Fruit fly (Drosophila melanogaster): Measurements from ENCODE around the gene CG15534.

dm6 chr3R:30475910-30476309 is 44.0 kb downstream of the CG15534 start:
- TF ChIP-seq pad (GFP tag; optimal IDR thresholded peaks at IDR 0.05), result no peak
- no peak for TF ChIP-seq CG1620 (GFP tag; optimal IDR thresholded peaks at IDR 0.05)
- no peak for TF ChIP-seq CG14711 (tag; optimal IDR thresholded peaks at IDR 0.05)
- no peak for TF ChIP-seq Mnt (GFP tag; optimal IDR thresholded peaks at IDR 0.05)
- TF ChIP-seq Crg-1 (GFP tag; optimal IDR thresholded peaks at IDR 0.05), result no peak
- no peak for TF ChIP-seq kay (GFP tag; ENCODE audit: borderline replicate concordance)
- TF ChIP-seq bab1 (GFP tag; optimal IDR thresholded peaks at IDR 0.05), result no peak
- TF ChIP-seq cnc (optimal IDR thresholded peaks at IDR 0.05), result no peak
- TF ChIP-seq ovo (GFP tag; optimal IDR thresholded peaks at IDR 0.05), result no peak
- TF ChIP-seq tj (GFP tag; optimal IDR thresholded peaks at IDR 0.05), result no peak
- TF ChIP-seq cic (GFP tag; optimal IDR thresholded peaks at IDR 0.05), result no peak

All from whole organism, adult.